Worm (Caenorhabditis elegans) whole organism, early embryonic: ENCODE measurements around the gene dkf-2.

Experiments used
- B0310.2 ChIP-seq: sonication (generic microtip); optimal IDR thresholded peaks from 2 replicates; lab custom pipeline; 2016; ENCODE audit warnings: mild to moderate bottlenecking, missing genetic modification characterization, missing compliant biosample characterization
- aly-1 ChIP-seq: sonication (generic microtip); optimal IDR thresholded peaks from 2 replicates; lab custom pipeline; 2016; ENCODE audit warnings: missing genetic modification characterization, missing compliant biosample characterization
- ceh-13 ChIP-seq: fragments of 200-800 bp; sonication (Bioruptor generic); optimal IDR thresholded peaks from 2 replicates; lab custom pipeline; 2018; ENCODE audit warnings: mild to moderate bottlenecking, missing genetic modification characterization, missing compliant biosample characterization
- hmbx-1 ChIP-seq: sonication (generic microtip); optimal IDR thresholded peaks from 2 replicates; lab custom pipeline; 2016; ENCODE audit warnings: mild to moderate bottlenecking, missing genetic modification characterization, missing compliant biosample characterization

- TF ChIP-seq aly-1 (no peak), B0310.2 (tag; lab: Kevin White, UChicago) (no peak), hmbx-1 (tag; lab: Kevin White, UChicago) (no peak), ceh-13 (GFP tag; lab: Kevin White, UChicago) (no peak)
Measured at ce11 chrV:16746231-16746990, 1.0 kb upstream of the dkf-2 start, which contains the start of gene gyg-2.
